Fruit fly (Drosophila melanogaster) whole organism, embryonic: ENCODE measurements around the gene CG46458.

ENCODE experiments used
- Abd-B ChIP-seq: fragments of 200-800 bp; sonication (Bioruptor generic); optimal IDR thresholded peaks from 2 replicates; lab custom pipeline; 2018; ENCODE audit warnings: missing biosample characterization, mild to moderate bottlenecking, missing genetic modification characterization, moderate library complexity
- Ada2b ChIP-seq: fragments of 200-800 bp; sonication (Bioruptor generic); IDR thresholded peaks from 2 replicates; pipeline ENCODE4 v1.3.6; 2022; ENCODE audit warnings: missing biosample characterization, missing genetic modification characterization
- Atf3 ChIP-seq: fragments of 200-800 bp; sonication (Bioruptor generic); optimal IDR thresholded peaks from 3 replicates; lab custom pipeline; 2016; ENCODE audit warnings: missing biosample characterization, missing genetic modification characterization
- B-H2 ChIP-seq: fragments of 200-800 bp; sonication (Bioruptor generic); optimal IDR thresholded peaks from 2 replicates; lab custom pipeline; 2018; ENCODE audit warnings: missing biosample characterization, mild to moderate bottlenecking, missing genetic modification characterization
- CG10147 ChIP-seq: fragments of 200-800 bp; sonication (Bioruptor generic); optimal IDR thresholded peaks from 2 replicates; lab custom pipeline; 2019; ENCODE audit warnings: missing biosample characterization, mild to moderate bottlenecking, missing genetic modification characterization, moderate library complexity
- CG10209 ChIP-seq: fragments of 200-800 bp; sonication (Bioruptor generic); optimal IDR thresholded peaks from 3 replicates; lab custom pipeline; 2017; ENCODE audit warnings: missing biosample characterization, mild to moderate bottlenecking, missing genetic modification characterization, missing genetic modification reagents
- CG11085 ChIP-seq: fragments of 200-800 bp; sonication (Bioruptor generic); IDR thresholded peaks from 2 replicates; pipeline ENCODE4 v1.3.6; 2022; ENCODE audit warnings: missing biosample characterization, missing genetic modification characterization
- CG11398 ChIP-seq: fragments of 200-800 bp; sonication (Bioruptor generic); optimal IDR thresholded peaks from 2 replicates; lab custom pipeline; 2016; ENCODE audit warnings: missing biosample characterization, missing genetic modification characterization
- CG11696 ChIP-seq: fragments of 200-800 bp; sonication (Bioruptor generic); IDR thresholded peaks from 2 replicates; pipeline ENCODE4 v1.3.6; 2022; ENCODE audit warnings: missing biosample characterization, missing genetic modification characterization
- CG11723 ChIP-seq: fragments of 200-800 bp; sonication (Bioruptor generic); optimal IDR thresholded peaks from 2 replicates; lab custom pipeline; 2017; ENCODE audit warnings: missing biosample characterization, mild to moderate bottlenecking, missing genetic modification characterization
- CG13287 ChIP-seq: fragments of 200-800 bp; sonication (Bioruptor generic); IDR thresholded peaks from 2 replicates; pipeline ENCODE4 v1.3.6; 2022; ENCODE audit warnings: missing biosample characterization, missing genetic modification characterization; ENCODE audit not compliant: partially characterized antibody
- CG1832 ChIP-seq: fragments of 200-800 bp; sonication (Bioruptor generic); optimal IDR thresholded peaks from 2 replicates; lab custom pipeline; 2017; ENCODE audit warnings: missing biosample characterization, mild to moderate bottlenecking, missing genetic modification characterization, inconsistent platforms
- CG18764 ChIP-seq: fragments of 200-800 bp; sonication (Bioruptor generic); optimal IDR thresholded peaks from 3 replicates; lab custom pipeline; 2016; ENCODE audit warnings: missing biosample characterization, missing genetic modification characterization
- CG32532 ChIP-seq: fragments of 200-800 bp; sonication (Bioruptor generic); IDR thresholded peaks from 2 replicates; pipeline ENCODE4 v1.3.6; 2022; ENCODE audit warnings: missing biosample characterization, missing genetic modification characterization
- CG3838 ChIP-seq: fragments of 200-800 bp; sonication (Bioruptor generic); optimal IDR thresholded peaks from 3 replicates; lab custom pipeline; 2016; ENCODE audit warnings: missing biosample characterization, missing genetic modification characterization
- CG4854 ChIP-seq: fragments of 200-800 bp; sonication (Bioruptor generic); optimal IDR thresholded peaks from 2 replicates; lab custom pipeline; 2016; ENCODE audit warnings: missing biosample characterization, missing genetic modification characterization, inconsistent platforms
- CG5245 ChIP-seq: fragments of 200-800 bp; sonication (Bioruptor generic); optimal IDR thresholded peaks from 3 replicates; lab custom pipeline; 2016; ENCODE audit warnings: missing biosample characterization, missing genetic modification characterization
- CG6791 ChIP-seq: fragments of 200-800 bp; sonication (Bioruptor generic); IDR thresholded peaks from 3 replicates; pipeline ENCODE4 v1.3.6; 2022; ENCODE audit warnings: missing biosample characterization, missing genetic modification characterization; ENCODE audit not compliant: partially characterized antibody
- CG8478 ChIP-seq: fragments of >200 bp; optimal IDR thresholded peaks from 2 replicates; lab custom pipeline; 2018
- CHES-1-like ChIP-seq: fragments of 200-800 bp; sonication (Bioruptor generic); optimal IDR thresholded peaks from 2 replicates; lab custom pipeline; 2016; ENCODE audit warnings: missing biosample characterization, missing genetic modification characterization
- Dbx ChIP-seq: fragments of 200-800 bp; sonication (Bioruptor generic); IDR thresholded peaks from 3 replicates; pipeline ENCODE4 v1.3.6; 2022; ENCODE audit warnings: missing biosample characterization, missing genetic modification characterization
- Fer1 ChIP-seq: fragments of 200-800 bp; sonication (Bioruptor generic); optimal IDR thresholded peaks from 2 replicates; lab custom pipeline; 2017; ENCODE audit warnings: missing biosample characterization, mild to moderate bottlenecking, missing genetic modification characterization
- HLH54F ChIP-seq: fragments of 200-800 bp; sonication (Bioruptor generic); optimal IDR thresholded peaks from 3 replicates; lab custom pipeline; 2016; ENCODE audit warnings: missing biosample characterization, missing genetic modification characterization
- Hand ChIP-seq: fragments of 200-800 bp; sonication (Bioruptor generic); optimal IDR thresholded peaks from 2 replicates; lab custom pipeline; 2017; ENCODE audit warnings: mild to moderate bottlenecking, missing biosample characterization, missing genetic modification reagents, missing genetic modification characterization
- Lhr ChIP-seq: fragments of 200-800 bp; sonication (Bioruptor generic); optimal IDR thresholded peaks from 3 replicates; lab custom pipeline; 2017; ENCODE audit warnings: mild to moderate bottlenecking, missing biosample characterization, missing genetic modification reagents, missing genetic modification characterization
- NFAT ChIP-seq: fragments of 200-800 bp; sonication (Bioruptor generic); IDR thresholded peaks from 2 replicates; pipeline ENCODE4 v1.3.6; 2022; ENCODE audit warnings: missing biosample characterization, missing genetic modification characterization
- Scr ChIP-seq: fragments of 200-800 bp; sonication (Bioruptor generic); IDR thresholded peaks from 2 replicates; pipeline ENCODE4 v1.3.6; 2022; ENCODE audit warnings: missing biosample characterization, missing genetic modification characterization; ENCODE audit not compliant: partially characterized antibody
- Trl ChIP-seq, 3 experiments: fragments of >200 bp in 2 of 3; fragments of 200-800 bp in 1 of 3; sonication (Bioruptor generic) in 1 of 3; optimal IDR thresholded peaks; 2 replicates in 1 of 3; 3 replicates in 2 of 3; lab custom pipeline; 2016 to 2017; ENCODE audit warnings: missing biosample characterization in 1 of 3, missing genetic modification characterization in 1 of 3
- aop ChIP-seq: fragments of 200-800 bp; sonication (Bioruptor generic); IDR thresholded peaks from 2 replicates; pipeline ENCODE4 v1.3.6; 2022; ENCODE audit warnings: missing biosample characterization, missing genetic modification characterization
- ato ChIP-seq: fragments of 200-800 bp; sonication (Bioruptor generic); IDR thresholded peaks from 2 replicates; pipeline ENCODE4 v1.3.6; 2022; ENCODE audit warnings: missing biosample characterization, missing genetic modification characterization; ENCODE audit not compliant: partially characterized antibody
- bab2 ChIP-seq: fragments of 200-800 bp; sonication (Bioruptor generic); optimal IDR thresholded peaks from 2 replicates; lab custom pipeline; 2016; ENCODE audit warnings: missing biosample characterization, missing genetic modification characterization
- bbx ChIP-seq: fragments of 200-800 bp; sonication (Bioruptor generic); IDR thresholded peaks from 2 replicates; pipeline ENCODE4 v1.3.6; 2022; ENCODE audit warnings: missing biosample characterization, missing genetic modification characterization; ENCODE audit not compliant: partially characterized antibody
- btn ChIP-seq: fragments of 200-800 bp; sonication (Bioruptor generic); optimal IDR thresholded peaks from 2 replicates; lab custom pipeline; 2016; ENCODE audit warnings: missing biosample characterization, missing genetic modification characterization
- chif ChIP-seq, 2 experiments: fragments of 200-800 bp; sonication (Bioruptor generic); optimal IDR thresholded peaks; 3 replicates each; lab custom pipeline; 2016; ENCODE audit warnings: missing biosample characterization in 2 of 2, missing genetic modification characterization in 2 of 2
- dmrt11E ChIP-seq: fragments of 200-800 bp; sonication (Bioruptor generic); optimal IDR thresholded peaks from 3 replicates; lab custom pipeline; 2018; ENCODE audit warnings: missing biosample characterization, mild to moderate bottlenecking, missing genetic modification characterization, moderate library complexity
- eve ChIP-seq, 2 experiments: fragments of >200 bp; optimal IDR thresholded peaks; 2 replicates each; lab custom pipeline; 2017; ENCODE audit warnings: missing biosample characterization in 2 of 2, missing genetic modification characterization in 2 of 2
- h ChIP-seq: fragments of >200 bp; optimal IDR thresholded peaks from 2 replicates; lab custom pipeline; 2017
- her ChIP-seq: fragments of 200-800 bp; sonication (Bioruptor generic); optimal IDR thresholded peaks from 2 replicates; lab custom pipeline; 2016; ENCODE audit warnings: missing biosample characterization, missing genetic modification characterization
- lmd ChIP-seq: fragments of 200-800 bp; sonication (Bioruptor generic); IDR thresholded peaks from 2 replicates; pipeline ENCODE4 v1.3.6; 2022; ENCODE audit warnings: missing biosample characterization, missing genetic modification characterization
- lov ChIP-seq, 2 experiments: fragments of 200-800 bp in 1 of 2; fragments of >200 bp in 1 of 2; sonication (Bioruptor generic) in 1 of 2; IDR thresholded peaks in 1 of 2; optimal IDR thresholded peaks in 1 of 2; 2 replicates in 1 of 2; 3 replicates in 1 of 2; pipeline versions ENCODE4 v1.3.6 to Lab custom; 2017 to 2022; ENCODE audit warnings: missing biosample characterization in 1 of 2, missing genetic modification characterization in 1 of 2
- nom ChIP-seq: fragments of 200-800 bp; sonication (Bioruptor generic); optimal IDR thresholded peaks from 2 replicates; lab custom pipeline; 2017; ENCODE audit warnings: missing biosample characterization, missing genetic modification characterization, mild to moderate bottlenecking, moderate library complexity, missing genetic modification reagents
- onecut ChIP-seq: fragments of 200-800 bp; sonication (Bioruptor generic); IDR thresholded peaks from 2 replicates; pipeline ENCODE4 v1.3.6; 2022; ENCODE audit warnings: missing biosample characterization, missing genetic modification characterization
- pfk ChIP-seq: fragments of 200-800 bp; sonication (Bioruptor generic); optimal IDR thresholded peaks from 2 replicates; lab custom pipeline; 2018; ENCODE audit warnings: missing biosample characterization, mild to moderate bottlenecking, missing genetic modification characterization, moderate library complexity
- pnt ChIP-seq: fragments of 200-800 bp; sonication (Bioruptor generic); optimal IDR thresholded peaks from 3 replicates; lab custom pipeline; 2016; ENCODE audit warnings: missing biosample characterization, missing genetic modification characterization
- pum ChIP-seq: fragments of 200-800 bp; sonication (Bioruptor generic); optimal IDR thresholded peaks from 2 replicates; lab custom pipeline; 2016; ENCODE audit warnings: missing biosample characterization, missing genetic modification characterization
- salm ChIP-seq: fragments of 200-800 bp; sonication (Bioruptor generic); optimal IDR thresholded peaks from 2 replicates; lab custom pipeline; 2018; ENCODE audit warnings: missing biosample characterization, mild to moderate bottlenecking, missing genetic modification characterization
- schlank ChIP-seq: fragments of 200-800 bp; sonication (Bioruptor generic); optimal IDR thresholded peaks from 2 replicates; lab custom pipeline; 2018; ENCODE audit warnings: missing biosample characterization, mild to moderate bottlenecking, missing genetic modification characterization
- tap ChIP-seq: fragments of 200-800 bp; optimal IDR thresholded peaks from 3 replicates; lab custom pipeline; 2019; ENCODE audit warnings: missing biosample characterization, mild to moderate bottlenecking, missing genetic modification characterization, moderate library complexity
- tll ChIP-seq, 2 experiments: fragments of 200-800 bp in 1 of 2; fragments of >200 bp in 1 of 2; sonication (Bioruptor generic) in 1 of 2; optimal IDR thresholded peaks; 2 replicates each; lab custom pipeline; 2017 to 2019; ENCODE audit warnings: missing biosample characterization in 2 of 2, missing genetic modification characterization in 2 of 2, mild to moderate bottlenecking in 1 of 2, moderate library complexity in 1 of 2

CG46458 gene

DNA sequence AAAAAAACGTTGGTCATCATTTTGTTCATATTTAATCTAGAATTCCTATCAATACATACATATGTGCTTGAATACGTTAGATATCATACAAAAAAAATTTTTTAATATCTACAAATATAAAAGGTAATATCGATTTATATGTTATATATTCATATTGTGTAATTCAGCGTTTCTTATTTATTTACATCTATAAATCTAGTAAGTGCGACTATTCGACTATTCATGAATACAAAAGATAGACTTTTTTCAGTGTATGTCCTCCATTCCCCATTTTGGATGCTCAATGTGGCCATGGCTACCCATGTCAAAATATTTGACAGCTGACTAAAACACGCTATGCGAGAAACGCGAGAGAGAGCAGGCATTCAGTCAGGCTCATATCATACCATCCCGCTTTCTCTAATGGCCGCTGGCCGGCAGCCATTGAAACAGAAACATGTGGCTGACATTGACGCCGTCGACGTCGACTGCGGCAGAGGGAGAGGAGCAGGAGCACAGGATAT is 54.8 kb downstream of the CG46458 start (continued):
- TF ChIP-seq CG1832 (GFP tag; lab: Kevin White, UChicago) (peak; percentile 85), CG13287 (GFP tag; lab: Robert Waterston, UW) (no peak), CG3838 (GFP tag; lab: Kevin White, UChicago) (no peak), nom (GFP tag; lab: Kevin White, UChicago) (no peak), Scr (GFP tag; lab: Robert Waterston, UW) (no peak), Fer1 (GFP tag; lab: Kevin White, UChicago) (no peak), CG18764 (peak; percentile 58), Lhr (GFP tag; lab: Kevin White, UChicago) (peak; percentile 48), CG5245 (GFP tag; lab: Kevin White, UChicago) (peak; percentile 6), CG6791 (GFP tag; lab: Robert Waterston, UW) (no peak), B-H2 (GFP tag; lab: Kevin White, UChicago) (no peak), CG11085 (no peak), schlank (tag; lab: Kevin White, UChicago) (no peak), ato (no peak), tap (tag; lab: Kevin White, UChicago) (peak; percentile 65), Hand (GFP tag; lab: Kevin White, UChicago) (peak; percentile 38), onecut (0 out of 2 replicates have a peak, but pooled peaks have one; percentile 23), NFAT (GFP tag; lab: Robert Waterston, UW) (no peak), pum (GFP tag; lab: Kevin White, UChicago) (no peak), bab2 (GFP tag; lab: Kevin White, UChicago) (no peak), pfk (no peak), Dbx (GFP tag; lab: Robert Waterston, UW) (no peak), pnt (GFP tag; lab: Kevin White, UChicago) (no peak), eve (GFP tag; optimal IDR thresholded peaks at IDR 0.05; lab: Kevin White, UChicago) (peak in 1 of 2 experiments; percentile 84), btn (GFP tag; lab: Kevin White, UChicago) (no peak), aop (GFP tag; lab: Robert Waterston, UW) (no peak), lov (optimal IDR thresholded peaks at IDR 0.05; lab: Kevin White, UChicago) (no peak), lov (GFP tag; IDR thresholded peaks at IDR 0.05; lab: Robert Waterston, UW) (no peak), h (lab: Kevin White, UChicago) (no peak), chif (GFP tag; optimal IDR thresholded peaks at IDR 0.05; lab: Kevin White, UChicago) (peak in 1 of 2 experiments; percentile 13), Atf3 (GFP tag; lab: Kevin White, UChicago) (no peak), Ada2b (GFP tag; lab: Robert Waterston, UW) (0 out of 2 replicates have a peak, but pooled peaks have one; percentile 27), Abd-B (GFP tag; lab: Kevin White, UChicago) (peak; percentile 64), CG8478 (lab: Kevin White, UChicago) (no peak), lmd (peak; percentile 53), dmrt11E (peak; percentile 94), Trl (optimal IDR thresholded peaks at IDR 0.05; lab: Kevin White, UChicago) (peak in 1 of 2 experiments; percentile 9), Trl (GFP tag; optimal IDR thresholded peaks at IDR 0.05; lab: Kevin White, UChicago) (peak; percentile 2), CG10209 (peak; percentile 71), CG11398 (GFP tag; lab: Kevin White, UChicago) (no peak), CG10147 (GFP tag; lab: Kevin White, UChicago) (peak; percentile 50), her (GFP tag; lab: Kevin White, UChicago) (no peak), CG4854 (GFP tag; lab: Kevin White, UChicago) (no peak), salm (tag; lab: Kevin White, UChicago) (peak; percentile 74), CHES-1-like (GFP tag; lab: Kevin White, UChicago) (no peak), CG32532 (peak; percentile 20; the same call in 1 of the 2 replicates), CG11723 (GFP tag; lab: Kevin White, UChicago) (no peak), HLH54F (GFP tag; lab: Kevin White, UChicago) (no peak), tll (GFP tag; optimal IDR thresholded peaks at IDR 0.05; lab: Kevin White, UChicago) (peak in 1 of 2 experiments; percentile 53), bbx (no peak), CG11696 (GFP tag; lab: Robert Waterston, UW) (no peak)
